Fruit fly (Drosophila melanogaster) whole organism, embryonic: ENCODE data around the gene CG33110.

Experiments used
- Ada2b ChIP-seq: fragments of 200-800 bp; sonication (Bioruptor generic); IDR thresholded peaks from 2 replicates; pipeline ENCODE4 v1.3.6; 2022; ENCODE audit warnings: missing biosample characterization, missing genetic modification characterization
- Bgb ChIP-seq: fragments of 200-800 bp; sonication (Bioruptor generic); IDR thresholded peaks from 2 replicates; pipeline ENCODE4 v1.3.6; 2022; ENCODE audit warnings: missing biosample characterization, missing genetic modification characterization; ENCODE audit not compliant: partially characterized antibody
- Blimp-1 ChIP-seq: fragments of 200-800 bp; sonication (Bioruptor generic); optimal IDR thresholded peaks from 3 replicates; lab custom pipeline; 2018; ENCODE audit warnings: missing biosample characterization, missing genetic modification characterization, mild to moderate bottlenecking, moderate library complexity, missing genetic modification reagents
- CG10654 ChIP-seq: fragments of 200-800 bp; sonication (Bioruptor generic); optimal IDR thresholded peaks from 2 replicates; lab custom pipeline; 2016; ENCODE audit warnings: missing biosample characterization, missing genetic modification characterization
- CG15479 ChIP-seq: fragments of 200-800 bp; sonication (Bioruptor generic); optimal IDR thresholded peaks from 3 replicates; lab custom pipeline; 2019; ENCODE audit warnings: missing biosample characterization, mild to moderate bottlenecking, missing genetic modification characterization, moderate library complexity
- CG15696 ChIP-seq: fragments of 200-800 bp; sonication (Bioruptor generic); optimal IDR thresholded peaks from 2 replicates; lab custom pipeline; 2019; ENCODE audit warnings: missing biosample characterization, mild to moderate bottlenecking, missing genetic modification characterization, moderate library complexity
- CG16813 ChIP-seq: fragments of 200-800 bp; sonication (Bioruptor generic); IDR thresholded peaks from 3 replicates; pipeline ENCODE4 v1.3.6; 2022; ENCODE audit warnings: missing biosample characterization, missing genetic modification characterization; ENCODE audit not compliant: partially characterized antibody
- CG17359 ChIP-seq: fragments of 200-800 bp; sonication (Bioruptor generic); optimal IDR thresholded peaks from 3 replicates; lab custom pipeline; 2018; ENCODE audit warnings: missing biosample characterization, mild to moderate bottlenecking, missing genetic modification characterization, moderate library complexity
- CG18011 ChIP-seq: fragments of 200-800 bp; sonication (Bioruptor generic); optimal IDR thresholded peaks from 2 replicates; lab custom pipeline; 2017; ENCODE audit warnings: missing biosample characterization, missing genetic modification characterization, mild to moderate bottlenecking, moderate library complexity, missing genotype
- CG1832 ChIP-seq: fragments of 200-800 bp; sonication (Bioruptor generic); optimal IDR thresholded peaks from 2 replicates; lab custom pipeline; 2017; ENCODE audit warnings: missing biosample characterization, mild to moderate bottlenecking, missing genetic modification characterization, inconsistent platforms
- CG18599 ChIP-seq: fragments of 200-800 bp; sonication (Bioruptor generic); optimal IDR thresholded peaks from 3 replicates; lab custom pipeline; 2017; ENCODE audit warnings: missing biosample characterization, missing genetic modification characterization, mild to moderate bottlenecking, moderate library complexity, missing genetic modification reagents
- CG2116 ChIP-seq: fragments of 200-800 bp; sonication (Bioruptor generic); optimal IDR thresholded peaks from 3 replicates; lab custom pipeline; 2018; ENCODE audit warnings: missing biosample characterization, mild to moderate bottlenecking, missing genetic modification characterization
- CG3163 ChIP-seq: fragments of 200-800 bp; sonication (Bioruptor generic); optimal IDR thresholded peaks from 3 replicates; lab custom pipeline; 2016; ENCODE audit warnings: missing biosample characterization, missing genetic modification characterization
- CG4404 ChIP-seq: fragments of 200-800 bp; sonication (Bioruptor generic); IDR thresholded peaks from 2 replicates; pipeline ENCODE4 v1.3.6; 2022; ENCODE audit warnings: missing biosample characterization, missing genetic modification characterization
- CG4617 ChIP-seq: fragments of 200-800 bp; sonication (Bioruptor generic); optimal IDR thresholded peaks from 3 replicates; lab custom pipeline; 2016; ENCODE audit warnings: missing biosample characterization, missing genetic modification characterization, borderline replicate concordance
- CG4707 ChIP-seq: fragments of 200-800 bp; sonication (Bioruptor generic); optimal IDR thresholded peaks from 2 replicates; lab custom pipeline; 2018; ENCODE audit warnings: missing biosample characterization, mild to moderate bottlenecking, missing genetic modification characterization, moderate library complexity
- CG5180 ChIP-seq: fragments of 200-800 bp; sonication (Bioruptor generic); optimal IDR thresholded peaks from 3 replicates; lab custom pipeline; 2017; ENCODE audit warnings: missing biosample characterization, missing genetic modification characterization, mild to moderate bottlenecking, moderate library complexity, missing genetic modification reagents
- CG6683 ChIP-seq: fragments of 200-800 bp; sonication (Bioruptor generic); optimal IDR thresholded peaks from 2 replicates; lab custom pipeline; 2017; ENCODE audit warnings: missing biosample characterization, mild to moderate bottlenecking, missing genetic modification characterization, missing genetic modification reagents
- CG6765 ChIP-seq: fragments of 200-800 bp; sonication (Bioruptor generic); optimal IDR thresholded peaks from 3 replicates; lab custom pipeline; 2017; ENCODE audit warnings: missing biosample characterization, mild to moderate bottlenecking, missing genetic modification characterization
- CG7556 ChIP-seq: fragments of 200-800 bp; sonication (Bioruptor generic); optimal IDR thresholded peaks from 2 replicates; lab custom pipeline; 2017; ENCODE audit warnings: missing biosample characterization, mild to moderate bottlenecking, missing genetic modification characterization
- CG7745 ChIP-seq: fragments of 200-800 bp; sonication (Bioruptor generic); optimal IDR thresholded peaks from 2 replicates; lab custom pipeline; 2018; ENCODE audit warnings: missing biosample characterization, mild to moderate bottlenecking, missing genetic modification characterization, moderate library complexity
- CG9797 ChIP-seq: fragments of 200-800 bp; sonication (Bioruptor generic); optimal IDR thresholded peaks from 3 replicates; lab custom pipeline; 2018; ENCODE audit warnings: missing biosample characterization, mild to moderate bottlenecking, missing genetic modification characterization
- CG9876 ChIP-seq: fragments of 200-800 bp; sonication (Bioruptor generic); optimal IDR thresholded peaks from 2 replicates; lab custom pipeline; 2016; ENCODE audit warnings: missing biosample characterization, missing genetic modification characterization
- Chrac-16 ChIP-seq: fragments of 200-800 bp; sonication (Bioruptor generic); optimal IDR thresholded peaks from 3 replicates; lab custom pipeline; 2016; ENCODE audit warnings: missing biosample characterization, missing genetic modification characterization
- Doc2 ChIP-seq: fragments of 200-800 bp; sonication (Bioruptor generic); IDR thresholded peaks from 2 replicates; pipeline ENCODE4 v1.3.6; 2022; ENCODE audit warnings: missing biosample characterization, missing genetic modification characterization
- Drgx ChIP-seq: fragments of 200-800 bp; sonication (Bioruptor generic); IDR thresholded peaks from 2 replicates; pipeline ENCODE4 v1.3.6; 2022; ENCODE audit warnings: missing biosample characterization, missing genetic modification characterization
- E2f1 ChIP-seq: fragments of 200-800 bp; sonication (Bioruptor generic); IDR thresholded peaks from 2 replicates; pipeline ENCODE4 v1.3.6; 2022; ENCODE audit warnings: missing biosample characterization, missing genetic modification characterization
- Lim3 ChIP-seq: fragments of 200-800 bp; sonication (Bioruptor generic); IDR thresholded peaks from 2 replicates; pipeline ENCODE4 v1.3.6; 2022; ENCODE audit warnings: missing biosample characterization, missing genetic modification characterization
- NC2β ChIP-seq: fragments of 200-800 bp; sonication (Bioruptor generic); optimal IDR thresholded peaks from 2 replicates; lab custom pipeline; 2016; ENCODE audit warnings: missing biosample characterization, missing genetic modification characterization
- Oli ChIP-seq: fragments of 200-800 bp; sonication (Bioruptor generic); optimal IDR thresholded peaks from 2 replicates; lab custom pipeline; 2018; ENCODE audit warnings: missing biosample characterization, mild to moderate bottlenecking, missing genetic modification characterization, moderate library complexity
- Opbp ChIP-seq: fragments of 200-800 bp; sonication (Bioruptor generic); IDR thresholded peaks from 3 replicates; pipeline ENCODE4 v1.3.6; 2022; ENCODE audit warnings: missing biosample characterization, missing genetic modification characterization; ENCODE audit not compliant: partially characterized antibody
- Rx ChIP-seq: fragments of 200-800 bp; sonication (Bioruptor generic); IDR thresholded peaks from 2 replicates; pipeline ENCODE4 v1.3.6; 2022; ENCODE audit warnings: missing biosample characterization, missing genetic modification characterization
- Sin3A ChIP-seq: fragments of >200 bp; optimal IDR thresholded peaks from 2 replicates; lab custom pipeline; 2018
- Sox100B ChIP-seq: fragments of 200-800 bp; sonication (Bioruptor generic); optimal IDR thresholded peaks from 3 replicates; lab custom pipeline; 2018; ENCODE audit warnings: missing biosample characterization, mild to moderate bottlenecking, missing genetic modification characterization
- Tbp ChIP-seq: fragments of >200 bp; optimal IDR thresholded peaks from 2 replicates; lab custom pipeline; 2018; ENCODE audit warnings: missing biosample characterization, missing genetic modification characterization
- ato ChIP-seq: fragments of 200-800 bp; sonication (Bioruptor generic); IDR thresholded peaks from 2 replicates; pipeline ENCODE4 v1.3.6; 2022; ENCODE audit warnings: missing biosample characterization, missing genetic modification characterization; ENCODE audit not compliant: partially characterized antibody
- bowl ChIP-seq: fragments of 200-800 bp; sonication (Bioruptor generic); IDR thresholded peaks from 2 replicates; pipeline ENCODE4 v1.3.6; 2022; ENCODE audit warnings: missing biosample characterization, missing genetic modification characterization
- cg ChIP-seq: fragments of 200-800 bp; sonication (Bioruptor generic); optimal IDR thresholded peaks from 3 replicates; lab custom pipeline; 2019; ENCODE audit warnings: missing biosample characterization, mild to moderate bottlenecking, missing genetic modification characterization, moderate library complexity
- chinmo ChIP-seq: fragments of 200-800 bp; sonication (Bioruptor generic); IDR thresholded peaks from 4 replicates; pipeline ENCODE4 v1.3.6; 2022; ENCODE audit warnings: missing biosample characterization, missing genetic modification characterization; ENCODE audit not compliant: partially characterized antibody
- gsb-n ChIP-seq: fragments of 200-800 bp; sonication (Bioruptor generic); optimal IDR thresholded peaks from 3 replicates; lab custom pipeline; 2018; ENCODE audit warnings: missing biosample characterization, mild to moderate bottlenecking, missing genetic modification characterization
- her ChIP-seq: fragments of 200-800 bp; sonication (Bioruptor generic); optimal IDR thresholded peaks from 2 replicates; lab custom pipeline; 2016; ENCODE audit warnings: missing biosample characterization, missing genetic modification characterization
- insv ChIP-seq, 2 experiments: fragments of 200-800 bp; sonication (Bioruptor generic); optimal IDR thresholded peaks; 3 replicates each; lab custom pipeline; 2016 to 2018; ENCODE audit warnings: missing biosample characterization in 2 of 2, missing genetic modification characterization in 2 of 2
- jigr1 ChIP-seq: fragments of 200-800 bp; sonication (Bioruptor generic); IDR thresholded peaks from 3 replicates; pipeline ENCODE4 v1.3.6; 2022; ENCODE audit warnings: missing biosample characterization, missing genetic modification characterization
- mam ChIP-seq: fragments of 200-800 bp; sonication (Bioruptor generic); optimal IDR thresholded peaks from 3 replicates; lab custom pipeline; 2016; ENCODE audit warnings: missing biosample characterization, missing genetic modification characterization
- row ChIP-seq: fragments of 200-800 bp; sonication (Bioruptor generic); IDR thresholded peaks from 3 replicates; pipeline ENCODE4 v1.3.6; 2022; ENCODE audit warnings: missing biosample characterization, missing genetic modification characterization
- sd ChIP-seq: fragments of 200-800 bp; sonication (Bioruptor generic); optimal IDR thresholded peaks from 3 replicates; lab custom pipeline; 2018; ENCODE audit warnings: missing biosample characterization, mild to moderate bottlenecking, missing genetic modification characterization, moderate library complexity
- sqz ChIP-seq: fragments of 200-800 bp; sonication (Bioruptor generic); optimal IDR thresholded peaks from 3 replicates; lab custom pipeline; 2018; ENCODE audit warnings: missing biosample characterization, mild to moderate bottlenecking, missing genetic modification characterization
- tna ChIP-seq: fragments of 200-800 bp; sonication (Bioruptor generic); IDR thresholded peaks from 2 replicates; pipeline ENCODE4 v1.3.6; 2022; ENCODE audit warnings: missing biosample characterization, missing genetic modification characterization; ENCODE audit not compliant: partially characterized antibody
- tup ChIP-seq: fragments of 200-800 bp; sonication (Bioruptor generic); optimal IDR thresholded peaks from 2 replicates; lab custom pipeline; 2016; ENCODE audit warnings: missing biosample characterization, mild to moderate bottlenecking, missing genetic modification characterization, moderate library complexity
- vfl ChIP-seq: fragments of 200-800 bp; sonication (Bioruptor generic); optimal IDR thresholded peaks from 2 replicates; lab custom pipeline; 2016; ENCODE audit warnings: missing biosample characterization, missing genetic modification characterization

The CG33110 gene

DNA sequence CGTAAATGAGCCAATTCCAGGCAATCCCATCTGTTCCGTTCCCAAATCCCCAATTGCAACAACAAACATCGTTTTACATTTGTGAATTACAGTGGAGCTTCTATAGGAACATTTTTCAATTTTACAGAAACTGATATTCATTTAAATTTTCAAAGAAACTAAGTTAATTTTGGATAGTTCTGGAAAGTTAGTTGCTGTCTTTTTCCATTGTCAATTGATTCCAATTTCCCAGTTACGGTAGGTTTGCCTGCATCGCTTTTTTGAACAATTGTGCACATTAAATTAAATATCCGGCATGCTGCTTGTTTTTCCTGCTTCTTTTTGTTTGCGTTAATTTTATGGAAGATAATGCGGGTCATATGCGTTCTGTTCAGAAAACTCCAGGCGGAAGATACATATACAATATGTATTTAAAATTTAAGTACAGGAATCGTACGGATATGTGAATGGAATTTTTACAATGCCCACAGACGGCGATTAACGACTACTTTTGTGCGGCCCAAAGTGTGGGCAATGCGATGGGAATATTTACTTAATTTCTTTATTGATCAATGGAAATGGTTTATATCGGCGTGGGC is 58.0 kb downstream of the CG33110 start (continued):
- TF ChIP-seq CG4617 (GFP tag; lab: Kevin White, UChicago) (no peak), CG6683 (GFP tag; lab: Kevin White, UChicago) (no peak), cg (GFP tag; lab: Kevin White, UChicago) (no peak), Oli (tag; lab: Kevin White, UChicago) (peak; percentile 39), Chrac-16 (GFP tag; lab: Kevin White, UChicago) (peak; percentile 14), tna (GFP tag; lab: Robert Waterston, UW) (no peak), Bgb (GFP tag; lab: Robert Waterston, UW) (no peak), mam (GFP tag; lab: Kevin White, UChicago) (peak; percentile 44), CG17359 (no peak), CG5180 (GFP tag; lab: Kevin White, UChicago) (no peak), E2f1 (GFP tag; lab: Robert Waterston, UW) (no peak), Rx (GFP tag; lab: Robert Waterston, UW) (no peak), CG6765 (GFP tag; lab: Kevin White, UChicago) (no peak), row (GFP tag; lab: Robert Waterston, UW) (peak; percentile 75), vfl (GFP tag; lab: Kevin White, UChicago) (no peak), CG9876 (GFP tag; lab: Kevin White, UChicago) (no peak), NC2β (GFP tag; lab: Kevin White, UChicago) (no peak), CG4707 (peak; percentile 1), her (GFP tag; lab: Kevin White, UChicago) (no peak), Tbp (GFP tag; lab: Kevin White, UChicago) (no peak), Doc2 (GFP tag; lab: Robert Waterston, UW) (no peak), ato (GFP tag; lab: Robert Waterston, UW) (no peak), CG10654 (no peak), Drgx (no peak), Opbp (GFP tag; lab: Robert Waterston, UW) (no peak), Ada2b (peak; percentile 50), sd (tag; lab: Kevin White, UChicago) (no peak), CG1832 (no peak), tup (GFP tag; lab: Kevin White, UChicago) (no peak), CG3163 (GFP tag; lab: Kevin White, UChicago) (no peak), CG18011 (GFP tag; lab: Kevin White, UChicago) (no peak), CG9797 (GFP tag; lab: Kevin White, UChicago) (no peak), gsb-n (tag; lab: Kevin White, UChicago) (no peak), Lim3 (no peak), CG7745 (tag; lab: Kevin White, UChicago) (no peak), CG15696 (no peak), Sin3A (lab: Kevin White, UChicago) (no peak), CG7556 (no peak), jigr1 (GFP tag; lab: Robert Waterston, UW) (no peak), bowl (GFP tag; lab: Robert Waterston, UW) (no peak), CG18599 (GFP tag; lab: Kevin White, UChicago) (peak; percentile 5), CG15479 (GFP tag; lab: Kevin White, UChicago) (no peak), Blimp-1 (no peak), chinmo (GFP tag; lab: Robert Waterston, UW) (no peak), CG4404 (GFP tag; lab: Robert Waterston, UW) (no peak), CG2116 (GFP tag; lab: Kevin White, UChicago) (no peak), CG16813 (no peak), sqz (GFP tag; lab: Kevin White, UChicago) (no peak), Sox100B (GFP tag; lab: Kevin White, UChicago) (no peak), insv (GFP tag; optimal IDR thresholded peaks at IDR 0.05; lab: Kevin White, UChicago) (no peak)
